Worm (Caenorhabditis elegans): ENCODE measurements around the gene T04C12.33.

- TF ChIP-seq him-1 (tag; optimal IDR thresholded peaks at IDR 0.05), result no peak
- no peak for TF ChIP-seq W03F9.2 (tag; optimal IDR thresholded peaks at IDR 0.05)
- no peak for TF ChIP-seq dao-5 (tag; optimal IDR thresholded peaks at IDR 0.05)
These were observed 42.7 kb downstream of the T04C12.33 start for ce11 chrV:11094698-11095097.

All from whole organism, L4/young adult.